Fruit fly (Drosophila melanogaster) whole organism, embryonic: Measurements from ENCODE around the gene QIL1.

Experiments
- Antp ChIP-seq: fragments of 200-800 bp; sonication (Bioruptor generic); optimal IDR thresholded peaks from 3 replicates; lab custom pipeline; 2016; ENCODE audit warnings: missing biosample characterization, missing genetic modification characterization
- B-H2 ChIP-seq: fragments of 200-800 bp; sonication (Bioruptor generic); optimal IDR thresholded peaks from 2 replicates; lab custom pipeline; 2018; ENCODE audit warnings: missing biosample characterization, mild to moderate bottlenecking, missing genetic modification characterization
- BEAF-32 ChIP-seq: fragments of 200-800 bp; sonication (Bioruptor generic); optimal IDR thresholded peaks from 3 replicates; lab custom pipeline; 2017; ENCODE audit warnings: missing biosample characterization, missing genetic modification characterization, mild to moderate bottlenecking, moderate library complexity, missing genetic modification reagents
- CG11247 ChIP-seq: fragments of 200-800 bp; sonication (Bioruptor generic); IDR thresholded peaks from 2 replicates; pipeline ENCODE4 v1.3.6; 2022; ENCODE audit warnings: missing biosample characterization, missing genetic modification characterization
- CG12659 ChIP-seq: fragments of 200-800 bp; sonication (Bioruptor generic); optimal IDR thresholded peaks from 3 replicates; lab custom pipeline; 2017; ENCODE audit warnings: mild to moderate bottlenecking, missing biosample characterization, missing genetic modification reagents, missing genetic modification characterization
- CG14965 ChIP-seq: fragments of 200-800 bp; sonication (Bioruptor generic); optimal IDR thresholded peaks from 2 replicates; lab custom pipeline; 2016; ENCODE audit warnings: missing biosample characterization, missing genetic modification characterization, borderline replicate concordance
- CG17328 ChIP-seq: fragments of 200-800 bp; sonication (Bioruptor generic); IDR thresholded peaks from 2 replicates; pipeline ENCODE4 v1.3.6; 2022; ENCODE audit warnings: missing biosample characterization, missing genetic modification characterization
- CG18262 ChIP-seq: fragments of 200-800 bp; optimal IDR thresholded peaks from 3 replicates; lab custom pipeline; 2019; ENCODE audit warnings: missing biosample characterization, mild to moderate bottlenecking, missing genetic modification characterization, moderate library complexity
- CG18764 ChIP-seq: fragments of 200-800 bp; sonication (Bioruptor generic); optimal IDR thresholded peaks from 3 replicates; lab custom pipeline; 2016; ENCODE audit warnings: missing biosample characterization, missing genetic modification characterization
- CG2202 ChIP-seq: fragments of 200-800 bp; sonication (Bioruptor generic); optimal IDR thresholded peaks from 2 replicates; lab custom pipeline; 2018; ENCODE audit warnings: missing biosample characterization, mild to moderate bottlenecking, missing genetic modification characterization
- CG30020 ChIP-seq: fragments of 200-800 bp; optimal IDR thresholded peaks from 2 replicates; lab custom pipeline; 2019; ENCODE audit warnings: missing biosample characterization, mild to moderate bottlenecking, missing genetic modification characterization, moderate library complexity
- CG30431 ChIP-seq: fragments of 200-800 bp; sonication (Bioruptor generic); optimal IDR thresholded peaks from 2 replicates; lab custom pipeline; 2017; ENCODE audit warnings: missing biosample characterization, missing genetic modification characterization
- CG3065 ChIP-seq: fragments of 200-800 bp; sonication (Bioruptor generic); optimal IDR thresholded peaks from 2 replicates; lab custom pipeline; 2016; ENCODE audit warnings: missing biosample characterization, missing genetic modification characterization
- CG4282 ChIP-seq: fragments of 200-800 bp; sonication (Bioruptor generic); optimal IDR thresholded peaks from 2 replicates; lab custom pipeline; 2016; ENCODE audit warnings: missing biosample characterization, missing genetic modification characterization
- CG4404 ChIP-seq: fragments of 200-800 bp; sonication (Bioruptor generic); IDR thresholded peaks from 2 replicates; pipeline ENCODE4 v1.3.6; 2022; ENCODE audit warnings: missing biosample characterization, missing genetic modification characterization
- CG6175 ChIP-seq: fragments of 200-800 bp; sonication (Bioruptor generic); IDR thresholded peaks from 3 replicates; pipeline ENCODE4 v1.3.6; 2022; ENCODE audit warnings: missing biosample characterization, missing genetic modification characterization
- CG6254 ChIP-seq: fragments of 200-800 bp; sonication (Bioruptor generic); optimal IDR thresholded peaks from 3 replicates; lab custom pipeline; 2017; ENCODE audit warnings: mild to moderate bottlenecking, missing biosample characterization, missing genetic modification reagents, missing genetic modification characterization
- CG6272 ChIP-seq: fragments of 200-800 bp; sonication (Bioruptor generic); IDR thresholded peaks from 2 replicates; pipeline ENCODE4 v1.3.6; 2022; ENCODE audit warnings: missing biosample characterization, missing genetic modification characterization
- CG6813 ChIP-seq: fragments of 200-800 bp; sonication (Bioruptor generic); optimal IDR thresholded peaks from 2 replicates; lab custom pipeline; 2017; ENCODE audit warnings: missing biosample characterization, missing genetic modification characterization, mild to moderate bottlenecking, moderate library complexity, missing genetic modification reagents
- CG7745 ChIP-seq: fragments of 200-800 bp; sonication (Bioruptor generic); optimal IDR thresholded peaks from 2 replicates; lab custom pipeline; 2018; ENCODE audit warnings: missing biosample characterization, mild to moderate bottlenecking, missing genetic modification characterization, moderate library complexity
- D19A ChIP-seq: fragments of 200-800 bp; optimal IDR thresholded peaks from 3 replicates; lab custom pipeline; 2019; ENCODE audit warnings: missing biosample characterization, mild to moderate bottlenecking, missing genetic modification characterization, moderate library complexity
- D19B ChIP-seq: fragments of 200-800 bp; sonication (Bioruptor generic); optimal IDR thresholded peaks from 2 replicates; lab custom pipeline; 2017; ENCODE audit warnings: missing biosample characterization, mild to moderate bottlenecking, missing genetic modification characterization
- Dip3 ChIP-seq: fragments of 200-800 bp; sonication (Bioruptor generic); optimal IDR thresholded peaks from 3 replicates; lab custom pipeline; 2016; ENCODE audit warnings: missing biosample characterization, missing genetic modification characterization
- Dll ChIP-seq: fragments of 200-800 bp; sonication (Bioruptor generic); IDR thresholded peaks from 4 replicates; pipeline ENCODE4 v1.3.6; 2022; ENCODE audit warnings: missing biosample characterization, missing genetic modification characterization; ENCODE audit not compliant: partially characterized antibody
- E2f1 ChIP-seq: fragments of 200-800 bp; sonication (Bioruptor generic); IDR thresholded peaks from 2 replicates; pipeline ENCODE4 v1.3.6; 2022; ENCODE audit warnings: missing biosample characterization, missing genetic modification characterization
- Ets97D ChIP-seq: fragments of 200-800 bp; sonication (Bioruptor generic); optimal IDR thresholded peaks from 3 replicates; lab custom pipeline; 2016; ENCODE audit warnings: missing biosample characterization, missing genetic modification characterization
- Fer3 ChIP-seq: fragments of 200-800 bp; sonication (Bioruptor generic); optimal IDR thresholded peaks from 2 replicates; lab custom pipeline; 2018; ENCODE audit warnings: missing biosample characterization, mild to moderate bottlenecking, missing genetic modification characterization, moderate library complexity
- Hmr ChIP-seq: fragments of 200-800 bp; sonication (Bioruptor generic); optimal IDR thresholded peaks from 3 replicates; lab custom pipeline; 2017; ENCODE audit warnings: mild to moderate bottlenecking, missing biosample characterization, missing genetic modification reagents, missing genetic modification characterization
- Oli ChIP-seq: fragments of 200-800 bp; sonication (Bioruptor generic); optimal IDR thresholded peaks from 2 replicates; lab custom pipeline; 2018; ENCODE audit warnings: missing biosample characterization, mild to moderate bottlenecking, missing genetic modification characterization, moderate library complexity
- Opbp ChIP-seq: fragments of 200-800 bp; sonication (Bioruptor generic); IDR thresholded peaks from 3 replicates; pipeline ENCODE4 v1.3.6; 2022; ENCODE audit warnings: missing biosample characterization, missing genetic modification characterization; ENCODE audit not compliant: partially characterized antibody
- Poxn ChIP-seq: fragments of 200-800 bp; sonication (Bioruptor generic); IDR thresholded peaks from 2 replicates; pipeline ENCODE4 v1.3.6; 2022; ENCODE audit warnings: missing biosample characterization, missing genetic modification characterization
- Scr ChIP-seq: fragments of 200-800 bp; sonication (Bioruptor generic); IDR thresholded peaks from 2 replicates; pipeline ENCODE4 v1.3.6; 2022; ENCODE audit warnings: missing biosample characterization, missing genetic modification characterization; ENCODE audit not compliant: partially characterized antibody
- Sox102F ChIP-seq: fragments of 200-800 bp; sonication (Bioruptor generic); optimal IDR thresholded peaks from 2 replicates; lab custom pipeline; 2018; ENCODE audit warnings: missing biosample characterization, mild to moderate bottlenecking, missing genetic modification characterization, moderate library complexity
- Usf ChIP-seq: fragments of 200-800 bp; sonication (Bioruptor generic); optimal IDR thresholded peaks from 2 replicates; lab custom pipeline; 2017; ENCODE audit warnings: missing genotype, missing biosample characterization, missing genetic modification characterization
- ato ChIP-seq: fragments of 200-800 bp; sonication (Bioruptor generic); IDR thresholded peaks from 2 replicates; pipeline ENCODE4 v1.3.6; 2022; ENCODE audit warnings: missing biosample characterization, missing genetic modification characterization; ENCODE audit not compliant: partially characterized antibody
- bsh ChIP-seq, 2 experiments: fragments of 200-800 bp; sonication (Bioruptor generic); optimal IDR thresholded peaks; 2 replicates each; lab custom pipeline; 2017 to 2018; ENCODE audit warnings: mild to moderate bottlenecking in 2 of 2, missing biosample characterization in 2 of 2, missing genetic modification characterization in 2 of 2, moderate library complexity in 1 of 2
- dmrt11E ChIP-seq: fragments of 200-800 bp; sonication (Bioruptor generic); optimal IDR thresholded peaks from 3 replicates; lab custom pipeline; 2018; ENCODE audit warnings: missing biosample characterization, mild to moderate bottlenecking, missing genetic modification characterization, moderate library complexity
- fd3F ChIP-seq: fragments of 200-800 bp; sonication (Bioruptor generic); optimal IDR thresholded peaks from 2 replicates; lab custom pipeline; 2018; ENCODE audit warnings: missing biosample characterization, mild to moderate bottlenecking, missing genetic modification characterization, moderate library complexity
- gt ChIP-seq: fragments of 200-800 bp; sonication (Bioruptor generic); IDR thresholded peaks from 2 replicates; pipeline ENCODE4 v1.3.6; 2022; ENCODE audit warnings: missing biosample characterization, missing genetic modification characterization
- inv ChIP-seq: fragments of 200-800 bp; sonication (Bioruptor generic); IDR thresholded peaks from 2 replicates; pipeline ENCODE4 v1.3.6; 2022; ENCODE audit warnings: missing biosample characterization, missing genetic modification characterization; ENCODE audit not compliant: partially characterized antibody
- kni ChIP-seq: fragments of 200-800 bp; sonication (Bioruptor generic); optimal IDR thresholded peaks from 3 replicates; lab custom pipeline; 2017; ENCODE audit warnings: mild to moderate bottlenecking, missing biosample characterization, missing genetic modification reagents, missing genetic modification characterization
- mld ChIP-seq: fragments of 200-800 bp; sonication (Bioruptor generic); IDR thresholded peaks from 3 replicates; pipeline ENCODE4 v1.3.6; 2022; ENCODE audit warnings: missing biosample characterization, missing genetic modification characterization; ENCODE audit not compliant: partially characterized antibody
- nau ChIP-seq: fragments of 200-800 bp; sonication (Bioruptor generic); optimal IDR thresholded peaks from 3 replicates; lab custom pipeline; 2017; ENCODE audit warnings: missing biosample characterization, mild to moderate bottlenecking, missing genetic modification characterization, missing genetic modification reagents
- nerfin-2 ChIP-seq: fragments of 200-800 bp; sonication (Bioruptor generic); IDR thresholded peaks from 2 replicates; pipeline ENCODE4 v1.3.6; 2022; ENCODE audit warnings: missing biosample characterization, missing genetic modification characterization; ENCODE audit not compliant: partially characterized antibody
- pho ChIP-seq: fragments of 200-800 bp; sonication (Bioruptor generic); optimal IDR thresholded peaks from 2 replicates; lab custom pipeline; 2016; ENCODE audit warnings: missing biosample characterization, missing genetic modification characterization
- scrt ChIP-seq: fragments of 200-800 bp; sonication (Bioruptor generic); optimal IDR thresholded peaks from 2 replicates; lab custom pipeline; 2018; ENCODE audit warnings: missing biosample characterization, mild to moderate bottlenecking, missing genetic modification characterization, moderate library complexity
- sens ChIP-seq: fragments of 200-800 bp; sonication (Bioruptor generic); peaks from one replicate; lab custom pipeline; 2016; ENCODE audit warnings: missing biosample characterization, missing genetic modification characterization
- unc-4 ChIP-seq: fragments of 200-800 bp; sonication (Bioruptor generic); IDR thresholded peaks from 2 replicates; pipeline ENCODE4 v1.3.6; 2022; ENCODE audit warnings: missing biosample characterization, missing genetic modification characterization; ENCODE audit not compliant: partially characterized antibody
- yki ChIP-seq: fragments of >200 bp; optimal IDR thresholded peaks from 3 replicates; lab custom pipeline; 2018

The QIL1 gene

DNA sequence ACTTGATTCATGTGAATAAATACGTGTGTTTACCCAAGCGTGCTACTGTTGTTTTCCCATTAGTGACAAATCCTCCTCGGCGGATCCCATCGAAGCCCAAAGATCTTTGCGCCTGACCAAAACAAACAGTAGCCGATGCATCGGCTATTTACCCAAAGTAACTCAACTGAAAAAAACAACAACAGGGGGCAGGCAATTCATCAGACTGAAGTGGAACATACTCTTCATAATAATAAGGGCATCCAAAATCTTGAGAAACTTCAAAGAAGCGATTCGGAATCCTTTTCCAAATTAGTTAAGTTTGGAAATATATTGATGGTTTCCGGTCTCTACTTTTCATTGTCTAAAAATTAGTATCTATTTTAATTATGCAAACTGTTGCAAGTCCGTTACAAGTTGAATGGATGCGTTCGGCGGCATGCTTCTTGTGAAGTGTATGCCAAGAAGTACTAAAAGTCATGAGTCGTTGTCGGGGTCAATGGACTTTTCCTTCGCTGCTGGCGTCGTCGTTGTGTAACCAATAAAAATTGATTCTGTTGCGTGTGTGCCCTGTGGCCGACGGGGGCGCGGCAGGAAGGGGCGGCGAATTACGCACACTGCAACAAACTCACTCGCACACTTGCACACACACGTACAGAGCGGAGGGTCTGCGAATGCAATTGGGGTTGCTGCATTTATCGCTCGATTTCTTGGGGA is 29.7 kb downstream of the QIL1 start (continued):
- TF ChIP-seq bsh (GFP tag; optimal IDR thresholded peaks at IDR 0.05; lab: Kevin White, UChicago), result peak in 1 of 2 experiments; percentile 75
- TF ChIP-seq mld (GFP tag; lab: Robert Waterston, UW), result no peak
- TF ChIP-seq yki (lab: Kevin White, UChicago), result no peak
- TF ChIP-seq CG30431 (GFP tag; lab: Kevin White, UChicago), result peak; percentile 20
- TF ChIP-seq CG7745 (tag; lab: Kevin White, UChicago), result no peak
- TF ChIP-seq Usf (GFP tag; lab: Kevin White, UChicago), result no peak
- TF ChIP-seq CG18764 (GFP tag; lab: Kevin White, UChicago), result no peak
- no peak for TF ChIP-seq Ets97D (GFP tag; lab: Kevin White, UChicago)
- no peak for TF ChIP-seq pho (GFP tag; lab: Kevin White, UChicago)
- TF ChIP-seq inv (GFP tag; lab: Robert Waterston, UW), result no peak
- TF ChIP-seq Hmr (GFP tag; lab: Kevin White, UChicago), result no peak
- no peak for TF ChIP-seq CG4282 (GFP tag; lab: Kevin White, UChicago)
- no peak for TF ChIP-seq CG6272 (GFP tag; lab: Robert Waterston, UW)
- TF ChIP-seq D19A (tag; lab: Kevin White, UChicago), result peak; percentile 99
- no peak for TF ChIP-seq fd3F
- peak; percentile 89 for TF ChIP-seq sens (GFP tag; lab: Kevin White, UChicago)
- no peak for TF ChIP-seq Dll (GFP tag; lab: Robert Waterston, UW)
- TF ChIP-seq D19B, result no peak
- no peak for TF ChIP-seq CG3065 (GFP tag; lab: Kevin White, UChicago)
- TF ChIP-seq nau (GFP tag; lab: Kevin White, UChicago), result no peak
- TF ChIP-seq CG6175 (GFP tag; lab: Robert Waterston, UW), result no peak
- TF ChIP-seq CG14965 (GFP tag; lab: Kevin White, UChicago), result no peak
- TF ChIP-seq BEAF-32 (GFP tag; lab: Kevin White, UChicago), result no peak
- TF ChIP-seq dmrt11E (tag; lab: Kevin White, UChicago), result peak; percentile 56
- TF ChIP-seq kni (GFP tag; lab: Kevin White, UChicago), result peak; percentile 43
- TF ChIP-seq CG30020 (tag; lab: Kevin White, UChicago), result no peak
- TF ChIP-seq gt (GFP tag; lab: Robert Waterston, UW), result no peak
- TF ChIP-seq Opbp (GFP tag; lab: Robert Waterston, UW), result 0 out of 3 replicates have a peak, but pooled peaks have one; percentile 15
- peak; percentile 44 for TF ChIP-seq Oli (tag; lab: Kevin White, UChicago)
- no peak for TF ChIP-seq CG11247 (GFP tag; lab: Robert Waterston, UW)
- TF ChIP-seq Dip3 (GFP tag; lab: Kevin White, UChicago), result no peak
- no peak for TF ChIP-seq B-H2 (GFP tag; lab: Kevin White, UChicago)
- peak; percentile 67 for TF ChIP-seq CG18262
- peak; percentile 52 for TF ChIP-seq CG17328 (GFP tag; lab: Robert Waterston, UW)
- no peak for TF ChIP-seq Antp (GFP tag; lab: Kevin White, UChicago)
- TF ChIP-seq Fer3 (tag; lab: Kevin White, UChicago), result no peak
- peak; percentile 22 for TF ChIP-seq CG2202 (tag; lab: Kevin White, UChicago)
- no peak for TF ChIP-seq nerfin-2 (GFP tag; lab: Robert Waterston, UW)
- TF ChIP-seq E2f1 (GFP tag; lab: Robert Waterston, UW), result no peak
- no peak for TF ChIP-seq ato (GFP tag; lab: Robert Waterston, UW)
- TF ChIP-seq unc-4 (GFP tag; lab: Robert Waterston, UW), result no peak
- no peak for TF ChIP-seq CG6254 (GFP tag; lab: Kevin White, UChicago)
- TF ChIP-seq CG12659 (GFP tag; lab: Kevin White, UChicago), result no peak
- no peak for TF ChIP-seq scrt
- peak; percentile 61 for TF ChIP-seq Sox102F
- no peak for TF ChIP-seq CG6813
- TF ChIP-seq Poxn (GFP tag; lab: Robert Waterston, UW), result no peak
- no peak for TF ChIP-seq CG4404
- TF ChIP-seq Scr (GFP tag; lab: Robert Waterston, UW), result no peak
